Fruit fly (Drosophila melanogaster) whole organism, prepupa: ENCODE results near the gene CG9903.

ENCODE experiments used
- CG11902 ChIP-seq: fragments of 200-800 bp; sonication (Bioruptor generic); optimal IDR thresholded peaks from 3 replicates; lab custom pipeline; 2016; ENCODE audit warnings: missing biosample characterization, missing genetic modification characterization
- CG16779 ChIP-seq: fragments of 200-800 bp; sonication (Bioruptor generic); optimal IDR thresholded peaks from 3 replicates; lab custom pipeline; 2017; ENCODE audit warnings: missing biosample characterization, mild to moderate bottlenecking, missing genetic modification characterization
- CG8119 ChIP-seq: fragments of 200-800 bp; sonication (Bioruptor generic); IDR thresholded peaks from 3 replicates; pipeline ENCODE4 v1.3.6; 2022; ENCODE audit warnings: missing biosample characterization, missing genetic modification characterization
- CG9139 ChIP-seq: fragments of 200-800 bp; sonication (Bioruptor generic); optimal IDR thresholded peaks from 3 replicates; lab custom pipeline; 2017; ENCODE audit warnings: missing biosample characterization, mild to moderate bottlenecking, missing genetic modification characterization
- Gug ChIP-seq: fragments of 200-800 bp; sonication (Bioruptor generic); IDR thresholded peaks from 2 replicates; pipeline ENCODE4 v1.3.6; 2022; ENCODE audit warnings: missing biosample characterization, missing genetic modification characterization
- Hr38 ChIP-seq: sonication (Bioruptor generic); optimal IDR thresholded peaks from 2 replicates; lab custom pipeline; 2016; ENCODE audit warnings: missing biosample characterization, missing genetic modification characterization
- Sox102F ChIP-seq: fragments of 200-800 bp; sonication (Bioruptor generic); optimal IDR thresholded peaks from 2 replicates; lab custom pipeline; 2016; ENCODE audit warnings: missing biosample characterization, mild to moderate bottlenecking, missing genetic modification characterization
- fd59A ChIP-seq: fragments of 200-800 bp; sonication (Bioruptor generic); optimal IDR thresholded peaks from 2 replicates; lab custom pipeline; 2017; ENCODE audit warnings: missing biosample characterization, mild to moderate bottlenecking, missing genetic modification characterization, missing genetic modification reagents
- fkh ChIP-seq: fragments of 200-800 bp; sonication (Bioruptor generic); optimal IDR thresholded peaks from 3 replicates; lab custom pipeline; 2017; ENCODE audit warnings: missing biosample characterization, mild to moderate bottlenecking, missing genetic modification characterization, moderate library complexity

DNA sequence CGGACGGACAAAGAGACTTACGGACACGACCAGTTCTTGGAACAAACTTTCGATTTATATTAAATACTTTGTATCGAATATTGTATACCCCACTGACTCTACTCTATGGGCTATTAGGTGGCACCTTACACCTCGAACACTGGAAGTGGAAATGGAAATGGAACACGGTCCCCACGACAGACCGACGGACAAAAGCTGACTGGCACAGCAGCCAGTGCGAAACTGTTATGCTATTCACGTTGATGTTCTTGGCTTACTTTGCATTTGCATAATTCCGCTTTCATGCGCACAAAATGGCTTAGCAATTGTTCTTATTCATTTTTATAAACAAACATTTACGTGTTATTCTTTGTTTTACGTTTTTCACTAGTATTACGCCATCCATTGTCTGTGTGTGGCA is 33.5 kb upstream of the CG9903 start:
- TF ChIP-seq Sox102F (GFP tag; lab: Kevin White, UChicago) (no peak), Hr38 (GFP tag; lab: Kevin White, UChicago) (no peak), CG8119 (no peak), CG16779 (no peak), CG11902 (GFP tag; lab: Kevin White, UChicago) (no peak), Gug (GFP tag; lab: Robert Waterston, UW) (no peak), CG9139 (no peak), fd59A (no peak), fkh (GFP tag; lab: Kevin White, UChicago) (no peak)
